Fruit fly (Drosophila melanogaster) whole organism, adult: ENCODE data around the gene CG6225.

Experiments
- CG11617 ChIP-seq: fragments of 200-800 bp; sonication (Bioruptor generic); optimal IDR thresholded peaks from 2 replicates; lab custom pipeline; 2017; ENCODE audit warnings: mild to moderate bottlenecking, missing biosample characterization, missing genetic modification reagents, missing genetic modification characterization
- CG5204 ChIP-seq: fragments of 200-800 bp; sonication (Bioruptor generic); optimal IDR thresholded peaks from 2 replicates; lab custom pipeline; 2016; ENCODE audit warnings: missing biosample characterization, missing genetic modification characterization
- Crg-1 ChIP-seq: fragments of 200-800 bp; sonication (Bioruptor generic); optimal IDR thresholded peaks from 2 replicates; lab custom pipeline; 2016; ENCODE audit warnings: missing biosample characterization, missing genetic modification characterization
- Mnt ChIP-seq: fragments of 200-800 bp; sonication (Bioruptor generic); optimal IDR thresholded peaks from 2 replicates; lab custom pipeline; 2016; ENCODE audit warnings: missing biosample characterization, mild to moderate bottlenecking, missing genetic modification characterization
- bab1 ChIP-seq: fragments of 200-800 bp; sonication (Bioruptor generic); optimal IDR thresholded peaks from 3 replicates; lab custom pipeline; 2019; ENCODE audit warnings: missing biosample characterization, mild to moderate bottlenecking, missing genetic modification characterization, moderate library complexity
- toe ChIP-seq: fragments of 200-800 bp; sonication (Bioruptor generic); optimal IDR thresholded peaks from 2 replicates; lab custom pipeline; 2016; ENCODE audit warnings: missing biosample characterization, missing genetic modification characterization

- TF ChIP-seq toe (GFP tag; lab: Kevin White, UChicago) (peak; percentile 32), bab1 (GFP tag; lab: Kevin White, UChicago) (no peak), CG11617 (GFP tag; lab: Kevin White, UChicago) (no peak), Mnt (GFP tag; lab: Kevin White, UChicago) (peak; percentile 54), Crg-1 (GFP tag; lab: Kevin White, UChicago) (no peak), CG5204 (no peak)
Observed at dm6 chr3R:12626674-12627382, 27.5 kb upstream of the CG6225 start.
